Fruit fly (Drosophila melanogaster): ENCODE measurements around the gene Sec61gamma.

Gene Sec61gamma

DNA sequence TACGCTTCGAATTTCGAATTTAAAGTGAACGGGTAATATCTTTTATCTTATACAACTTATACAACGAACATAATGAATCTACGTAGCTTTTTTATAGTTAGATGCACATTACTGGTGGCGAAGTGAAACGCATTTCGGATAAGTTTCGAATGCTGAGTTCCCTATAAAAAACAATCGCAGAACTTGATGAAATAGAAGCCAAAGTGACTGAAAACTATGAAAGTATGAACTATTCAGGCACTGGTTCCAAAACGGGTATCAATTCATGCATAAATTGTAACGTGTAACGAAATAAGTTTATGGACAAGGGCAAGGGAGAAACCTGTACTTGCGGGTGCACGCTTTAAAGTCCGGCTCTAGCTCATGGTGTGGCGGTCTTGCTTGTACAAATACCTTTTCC is 47.3 kb upstream of the Sec61gamma start:
- TF ChIP-seq tll (GFP tag; optimal IDR thresholded peaks at IDR 0.05): no peak
- peak; percentile 60 for TF ChIP-seq CG5245 (GFP tag; optimal IDR thresholded peaks at IDR 0.05)
- TF ChIP-seq dysf (GFP tag; IDR thresholded peaks at IDR 0.05): no peak
- TF ChIP-seq Med (GFP tag): peak; percentile 9
- no peak for TF ChIP-seq emc (GFP tag; optimal IDR thresholded peaks at IDR 0.05)
- peak; percentile 53 for TF ChIP-seq D19B (GFP tag; optimal IDR thresholded peaks at IDR 0.05)
- TF ChIP-seq H2.0 (GFP tag; IDR thresholded peaks at IDR 0.05): peak; percentile 15; the same call in 1 of the 2 replicates
- TF ChIP-seq Sry-β (GFP tag; optimal IDR thresholded peaks at IDR 0.05): peak; percentile 48
- TF ChIP-seq CG15514 (GFP tag; optimal IDR thresholded peaks at IDR 0.05): peak; percentile 59

dm6 chrX:19597684-19598363 is 45.3 kb upstream of the Sec61gamma start, which contains the start of gene RpS10b:
Gene RpS10b (plus strand): TSS chrX:19598031.
- TF ChIP-seq zfh1 (GFP tag; IDR thresholded peaks at IDR 0.05) (peak; percentile 86), CG13894 (tag; optimal IDR thresholded peaks at IDR 0.05) (peak; percentile 77), MBD-R2 (GFP tag; IDR thresholded peaks at IDR 0.05) (peak; percentile 42; the same call in 1 of the 2 replicates), wdn (GFP tag; IDR thresholded peaks at IDR 0.05) (peak; percentile 72), CG2120 (GFP tag; optimal IDR thresholded peaks at IDR 0.05) (peak; percentile 65), CG18599 (GFP tag; optimal IDR thresholded peaks at IDR 0.05) (peak; percentile 92), Mad (GFP tag; optimal IDR thresholded peaks at IDR 0.05) (peak; percentile 86), CG6654 (GFP tag; optimal IDR thresholded peaks at IDR 0.05) (peak; percentile 77), mirr (GFP tag; optimal IDR thresholded peaks at IDR 0.05) (peak; percentile 95), Dfd (GFP tag; optimal IDR thresholded peaks at IDR 0.05) (no peak), CG7357 (GFP tag; IDR thresholded peaks at IDR 0.05) (peak; percentile 57; the same call in 1 of the 3 replicates), CG12219 (GFP tag; optimal IDR thresholded peaks at IDR 0.05) (peak; percentile 89), C15 (GFP tag; IDR thresholded peaks at IDR 0.05) (peak; percentile 25; the same call in 1 of the 3 replicates), CG5245 (GFP tag; optimal IDR thresholded peaks at IDR 0.05) (peak; percentile 67), CG8089 (GFP tag; optimal IDR thresholded peaks at IDR 0.05) (peak; percentile 91), BEAF-32 (GFP tag; optimal IDR thresholded peaks at IDR 0.05) (peak; percentile 98), bsh (GFP tag; optimal IDR thresholded peaks at IDR 0.05) (peak; percentile 65 to 71), Nf-YB (GFP tag; optimal IDR thresholded peaks at IDR 0.05) (peak; percentile 76), CG17912 (GFP tag; optimal IDR thresholded peaks at IDR 0.05) (peak; percentile 95), CG11456 (GFP tag; IDR thresholded peaks at IDR 0.05) (peak; percentile 90), ems (GFP tag; optimal IDR thresholded peaks at IDR 0.05) (peak; percentile 81), trem (tag; optimal IDR thresholded peaks at IDR 0.05) (peak; percentile 83), CG16779 (GFP tag; IDR thresholded peaks at IDR 0.05) (peak; percentile 67; the same call in 1 of the 2 replicates), dmrt11E (tag; optimal IDR thresholded peaks at IDR 0.05) (peak; percentile 85), NK7.1 (GFP tag; optimal IDR thresholded peaks at IDR 0.05) (peak; percentile 94), stwl (tag; optimal IDR thresholded peaks at IDR 0.05) (peak; percentile 76), cg (GFP tag; optimal IDR thresholded peaks at IDR 0.05) (peak; percentile 5), CG1647 (GFP tag; optimal IDR thresholded peaks at IDR 0.05) (peak; percentile 48), CG2116 (GFP tag; optimal IDR thresholded peaks at IDR 0.05) (peak; percentile 95), amos (GFP tag; IDR thresholded peaks at IDR 0.05; ENCODE audit: partially characterized antibody) (peak; percentile 88), Oli (tag; optimal IDR thresholded peaks at IDR 0.05) (peak; percentile 80), ttk (GFP tag; IDR thresholded peaks at IDR 0.05) (peak; percentile 60), z (GFP tag; IDR thresholded peaks at IDR 0.05) (no peak), Ada2b (GFP tag; IDR thresholded peaks at IDR 0.05) (no peak), gcm (GFP tag; optimal IDR thresholded peaks at IDR 0.05) (peak; percentile 82), Ets65A (GFP tag) (peak; percentile 98), Lpt (GFP tag; optimal IDR thresholded peaks at IDR 0.05) (no peak), ap (GFP tag; IDR thresholded peaks at IDR 0.05) (peak; percentile 71), en (GFP tag; optimal IDR thresholded peaks at IDR 0.05) (peak; percentile 78), ewg (GFP tag; optimal IDR thresholded peaks at IDR 0.05) (peak; percentile 84)

All from whole organism, embryonic.